Worm (Caenorhabditis elegans) whole organism, late embryonic: ENCODE results near the gene C15F1.2.

Experiments
- ahr-1 ChIP-seq: sonication (generic microtip); optimal IDR thresholded peaks from 2 replicates; lab custom pipeline; 2016; ENCODE audit warnings: missing genetic modification characterization, missing compliant biosample characterization
- ama-1 ChIP-seq: fragments of 150-350 bp; optimal IDR thresholded peaks from 2 replicates; lab custom pipeline; 2014
- ceh-18 ChIP-seq: sonication (generic microtip); optimal IDR thresholded peaks from 2 replicates; lab custom pipeline; 2016; ENCODE audit warnings: missing genetic modification characterization, missing compliant biosample characterization
- ceh-45 ChIP-seq: fragments of 200-800 bp; sonication (Bioruptor generic); IDR thresholded peaks from 2 replicates; pipeline ENCODE4 v1.3.6; 2022; ENCODE audit warnings: missing genetic modification reagents, missing genetic modification characterization, missing compliant biosample characterization
- ceh-9 ChIP-seq: sonication (generic microtip); optimal IDR thresholded peaks from 2 replicates; lab custom pipeline; 2016; ENCODE audit warnings: mild to moderate bottlenecking, missing genetic modification characterization, inconsistent platforms, missing compliant biosample characterization
- fkh-6 ChIP-seq: sonication (generic microtip); optimal IDR thresholded peaks from 2 replicates; lab custom pipeline; 2016; ENCODE audit warnings: missing genetic modification characterization, missing compliant biosample characterization
- mec-3 ChIP-seq: sonication (generic microtip); optimal IDR thresholded peaks from 2 replicates; lab custom pipeline; 2016; ENCODE audit warnings: borderline replicate concordance, missing genetic modification characterization, missing compliant biosample characterization
- nhr-11 ChIP-seq: fragments of 150-350 bp; optimal IDR thresholded peaks from 2 replicates; lab custom pipeline; 2014; ENCODE audit warnings: missing biosample characterization, missing genetic modification characterization
- pqm-1 ChIP-seq: sonication (generic microtip); optimal IDR thresholded peaks from 2 replicates; lab custom pipeline; 2016; ENCODE audit warnings: missing genetic modification characterization, missing compliant biosample characterization

DNA sequence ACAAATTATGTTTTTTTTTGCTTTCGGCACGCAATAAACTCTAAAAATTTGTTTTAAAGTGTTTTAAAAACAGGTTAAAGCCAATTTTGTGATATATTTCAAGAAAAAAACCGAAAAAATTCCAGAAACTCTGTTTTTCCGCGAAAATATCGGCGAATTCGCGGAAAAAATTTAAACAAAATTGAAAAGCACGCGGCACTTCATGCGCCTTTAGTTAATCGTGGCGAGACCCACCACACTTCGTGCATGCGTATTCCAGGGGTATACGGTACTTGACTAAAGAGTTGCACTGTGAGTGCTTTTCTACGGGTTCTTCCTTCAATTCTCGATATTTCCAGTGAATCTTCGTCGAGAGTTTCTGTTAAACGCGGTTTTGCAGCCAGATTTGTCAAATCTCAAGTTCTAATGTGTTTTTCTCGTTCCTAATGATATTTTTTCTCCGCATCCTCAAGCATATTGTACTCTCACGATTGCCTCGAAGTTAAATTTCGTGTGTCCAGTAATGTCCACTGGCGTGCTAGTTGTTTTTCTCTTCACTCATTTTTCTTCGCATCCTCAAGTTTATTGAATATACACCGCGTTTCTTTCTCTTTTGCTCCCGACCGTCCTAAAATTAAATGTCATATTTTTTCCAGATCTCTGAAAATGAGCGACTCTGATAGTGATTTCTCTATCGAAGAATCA lies 58.0 kb downstream of the C15F1.2 start, which contains the start of gene cin-4:
- TF ChIP-seq pqm-1 (tag; lab: Kevin White, UChicago) (no peak), nhr-11 (tag; lab: Kevin White, UChicago) (no peak), ceh-45 (GFP tag; lab: Robert Waterston, UW) (no peak), mec-3 (tag; lab: Kevin White, UChicago) (no peak), ceh-18 (no peak), ahr-1 (tag; lab: Kevin White, UChicago) (no peak), ama-1 (lab: Kevin White, UChicago) (no peak), ceh-9 (no peak), fkh-6 (no peak)
